Worm (Caenorhabditis elegans): ENCODE results near the gene F59D6.1.

DNA sequence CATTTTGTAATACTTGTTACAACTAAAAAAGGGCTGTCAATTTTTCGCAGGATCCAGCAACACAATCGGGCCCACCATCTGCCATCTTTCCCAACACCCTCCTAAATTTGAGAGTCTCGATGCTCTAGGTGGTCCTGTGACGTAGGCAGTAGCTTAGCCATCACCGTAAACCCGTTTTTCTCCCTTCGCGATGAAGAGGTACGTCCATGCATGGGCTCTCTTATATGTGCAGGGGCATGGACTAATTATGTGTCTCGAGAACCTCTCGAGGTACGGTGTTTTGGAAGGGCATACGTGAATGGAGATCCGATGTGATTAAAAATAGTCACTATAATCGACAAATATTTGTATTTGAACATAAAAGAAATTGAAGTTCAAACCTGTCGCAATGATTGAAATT is 4.0 kb upstream of the F59D6.1 start:
- TF ChIP-seq med-1 (GFP tag; optimal IDR thresholded peaks at IDR 0.05; ENCODE audit: insufficient read depth) (no peak), cog-1 (tag; optimal IDR thresholded peaks at IDR 0.05) (no peak)
